Worm (Caenorhabditis elegans) whole organism, L4/young adult: ENCODE results near the gene R05G9R.1.

Experiments
- W03F9.2 ChIP-seq: fragments of 150-350 bp; optimal IDR thresholded peaks from 2 replicates; lab custom pipeline; 2014; ENCODE audit warnings: missing biosample characterization, missing genetic modification characterization
- dao-5 ChIP-seq: sonication (generic microtip); optimal IDR thresholded peaks from 2 replicates; lab custom pipeline; 2016; ENCODE audit warnings: missing genotype, missing genetic modification characterization, moderate library complexity, missing compliant biosample characterization
- him-1 ChIP-seq: sonication (generic microtip); optimal IDR thresholded peaks from 2 replicates; lab custom pipeline; 2016; ENCODE audit warnings: missing genotype, missing genetic modification reagents, missing genetic modification characterization, missing compliant biosample characterization

ce11 chrII:6476655-6477054 lies 37.2 kb downstream of the R05G9R.1 start, which contains the start of gene T28D9.4:
- no peak for TF ChIP-seq him-1 (tag; lab: Kevin White, UChicago)
- no peak for TF ChIP-seq W03F9.2 (tag; lab: Kevin White, UChicago)
- no peak for TF ChIP-seq dao-5 (tag; lab: Kevin White, UChicago)
